Fruit fly (Drosophila melanogaster): ENCODE data around the gene CG6163.

The CG6163 gene

dm6 chr3L:11364835-11365431 lies at the start of gene CG6163:
Gene CG6163 (minus strand): TSS chr3L:11364885.
- peak; percentile 70 for TF ChIP-seq jim (GFP tag; optimal IDR thresholded peaks at IDR 0.05)
- no peak for TF ChIP-seq CG32264 (GFP tag; optimal IDR thresholded peaks at IDR 0.05)
- TF ChIP-seq Sp1 (GFP tag; optimal IDR thresholded peaks at IDR 0.05) = peak; percentile 24
- TF ChIP-seq lola (GFP tag; optimal IDR thresholded peaks at IDR 0.05) = no peak
- TF ChIP-seq Rel (GFP tag; optimal IDR thresholded peaks at IDR 0.05) = peak; percentile 11
- no peak for TF ChIP-seq Rel (tag; optimal IDR thresholded peaks at IDR 0.05)
- peak; percentile 100 for TF ChIP-seq psq (GFP tag; optimal IDR thresholded peaks at IDR 0.05)
- peak; percentile 42 for TF ChIP-seq fru (GFP tag; optimal IDR thresholded peaks at IDR 0.05)
- TF ChIP-seq dl (GFP tag; optimal IDR thresholded peaks at IDR 0.05; ENCODE audit: insufficient read depth in 1 of 2, partially characterized antibody in 2 of 2) = peak in 1 of 2 experiments; percentile 35
- peak; percentile 11 for TF ChIP-seq sage (GFP tag; optimal IDR thresholded peaks at IDR 0.05)
- no peak for TF ChIP-seq dsf (GFP tag; optimal IDR thresholded peaks at IDR 0.05; ENCODE audit: borderline replicate concordance)
- no peak for TF ChIP-seq N (GFP tag; optimal IDR thresholded peaks at IDR 0.05)
- peak; percentile 68 for TF ChIP-seq CrebA (GFP tag; optimal IDR thresholded peaks at IDR 0.05; ENCODE audit: borderline replicate concordance)
- TF ChIP-seq Hr83 (GFP tag; optimal IDR thresholded peaks at IDR 0.05; ENCODE audit: poor library complexity, severe bottlenecking) = peak; percentile 20
- TF ChIP-seq Dif (GFP tag; optimal IDR thresholded peaks at IDR 0.05; ENCODE audit: partially characterized antibody) = peak; percentile 75
- TF ChIP-seq Abd-B (GFP tag; optimal IDR thresholded peaks at IDR 0.05) = no peak
- TF ChIP-seq Vsx2 (GFP tag; optimal IDR thresholded peaks at IDR 0.05; ENCODE audit: partially characterized antibody) = peak; percentile 69
- peak; percentile 63 for TF ChIP-seq brk (GFP tag; optimal IDR thresholded peaks at IDR 0.05)
- TF ChIP-seq sv (GFP tag; optimal IDR thresholded peaks at IDR 0.05) = no peak
- peak; percentile 33 for TF ChIP-seq h (GFP tag; optimal IDR thresholded peaks at IDR 0.05)

dm6 chr3L:11414453-11414852 lies 49.8 kb upstream of the CG6163 start:
- no peak for TF ChIP-seq tai (GFP tag; optimal IDR thresholded peaks at IDR 0.05)
- TF ChIP-seq rgr (GFP tag; optimal IDR thresholded peaks at IDR 0.05) = peak; percentile 24
- peak; percentile 35 for TF ChIP-seq ey (GFP tag; optimal IDR thresholded peaks at IDR 0.05)
- peak in 1 of 2 experiments; percentile 55 for TF ChIP-seq foxo (GFP tag; optimal IDR thresholded peaks at IDR 0.05)
- TF ChIP-seq Jra (GFP tag; optimal IDR thresholded peaks at IDR 0.05) = no peak
- TF ChIP-seq h (GFP tag; optimal IDR thresholded peaks at IDR 0.05) = peak; percentile 32
- TF ChIP-seq CG32264 (GFP tag; optimal IDR thresholded peaks at IDR 0.05) = no peak
- TF ChIP-seq psq (GFP tag; optimal IDR thresholded peaks at IDR 0.05) = peak; percentile 6
- peak; percentile 15 for TF ChIP-seq Sp1 (GFP tag; optimal IDR thresholded peaks at IDR 0.05)
- TF ChIP-seq br (GFP tag; optimal IDR thresholded peaks at IDR 0.05) = peak; percentile 16
- TF ChIP-seq fru (GFP tag; optimal IDR thresholded peaks at IDR 0.05) = peak; percentile 48
- peak; percentile 3 for TF ChIP-seq HLH106 (tag; optimal IDR thresholded peaks at IDR 0.05)
- peak; percentile 17 for TF ChIP-seq woc (GFP tag; optimal IDR thresholded peaks at IDR 0.05)
- TF ChIP-seq dmrt93B (GFP tag; optimal IDR thresholded peaks at IDR 0.05) = no peak
- peak; percentile 9 for TF ChIP-seq OdsH (GFP tag; optimal IDR thresholded peaks at IDR 0.05)

DNA sequence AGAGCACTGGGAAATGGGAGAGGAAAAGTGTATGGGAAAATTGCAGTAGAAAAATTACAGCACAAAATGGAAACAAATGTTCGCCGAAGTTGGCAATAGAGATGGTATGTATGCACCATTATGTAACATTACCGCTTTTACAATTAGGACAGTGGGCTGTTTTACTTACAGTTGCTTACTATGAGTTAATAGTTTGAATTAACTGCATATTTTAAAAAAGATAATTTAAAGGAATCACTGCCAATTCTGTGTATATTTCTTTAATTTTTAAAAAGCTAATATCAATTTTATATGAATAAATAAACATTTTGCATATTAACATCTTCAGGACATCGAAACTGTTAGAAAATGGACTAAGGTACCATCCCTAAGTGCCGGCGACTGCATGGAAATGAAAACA lies 49.0 kb upstream of the CG6163 start:
- TF ChIP-seq tai (GFP tag; optimal IDR thresholded peaks at IDR 0.05) = no peak

- TF ChIP-seq br (GFP tag; optimal IDR thresholded peaks at IDR 0.05) (no peak), Sp1 (GFP tag; optimal IDR thresholded peaks at IDR 0.05) (no peak), Abd-B (GFP tag; optimal IDR thresholded peaks at IDR 0.05) (no peak), N (GFP tag; optimal IDR thresholded peaks at IDR 0.05) (no peak), usp (GFP tag; optimal IDR thresholded peaks at IDR 0.05) (no peak), sv (GFP tag; optimal IDR thresholded peaks at IDR 0.05) (no peak), woc (GFP tag; optimal IDR thresholded peaks at IDR 0.05) (no peak), ey (GFP tag; optimal IDR thresholded peaks at IDR 0.05) (no peak), pan (optimal IDR thresholded peaks at IDR 0.05) (no peak), Dfd (GFP tag; optimal IDR thresholded peaks at IDR 0.05) (no peak), Hnf4 (GFP tag; optimal IDR thresholded peaks at IDR 0.05) (no peak), GATAd (GFP tag; optimal IDR thresholded peaks at IDR 0.05) (no peak)
Observed at dm6 chr3L:11410505-11410904, 45.8 kb upstream of the CG6163 start.

All from whole organism, wandering third instar larva.